Worm (Caenorhabditis elegans): ENCODE measurements around the gene gpr-2.

DNA sequence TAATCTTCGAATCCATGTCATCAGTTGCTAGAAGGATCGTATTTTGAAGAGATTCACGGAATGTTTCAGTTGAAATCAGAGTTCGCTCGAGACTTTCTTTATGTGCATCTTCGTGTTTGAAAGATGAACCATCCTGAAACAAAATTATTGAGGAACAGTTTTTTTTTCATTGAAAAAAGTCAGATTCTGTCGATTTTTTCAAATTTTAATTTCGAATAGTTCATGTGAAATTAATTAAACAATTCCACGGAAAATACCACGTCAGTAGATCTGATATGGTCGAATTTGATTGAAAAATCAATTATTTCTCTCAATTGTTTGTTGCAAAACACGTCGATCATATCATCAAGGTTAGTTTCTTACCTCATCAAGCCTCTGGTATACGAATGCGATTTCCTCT lies 46.4 kb upstream of the gpr-2 start, which contains the start of gene F54C8.1:
- TF ChIP-seq nhr-11 (tag; optimal IDR thresholded peaks at IDR 0.05) (no peak), hlh-6 (tag; optimal IDR thresholded peaks at IDR 0.05) (no peak), tbx-2 (tag; optimal IDR thresholded peaks at IDR 0.05) (no peak), eyg-1 (tag; optimal IDR thresholded peaks at IDR 0.05) (no peak), ceh-34 (tag; optimal IDR thresholded peaks at IDR 0.05) (no peak), syd-9 (tag; optimal IDR thresholded peaks at IDR 0.05) (no peak), ama-1 (optimal IDR thresholded peaks at IDR 0.05) (no peak), pros-1 (tag; optimal IDR thresholded peaks at IDR 0.05) (no peak), ahr-1 (tag; optimal IDR thresholded peaks at IDR 0.05) (no peak), gmeb-2 (tag; optimal IDR thresholded peaks at IDR 0.05) (no peak), unc-3 (GFP tag; conservative IDR thresholded peaks at IDR 0.05) (no peak), unc-3 (tag; optimal IDR thresholded peaks at IDR 0.05) (no peak), ttx-3 (tag; optimal IDR thresholded peaks at IDR 0.05) (no peak), F13H6.1 (tag; optimal IDR thresholded peaks at IDR 0.05) (no peak), lim-6 (tag; optimal IDR thresholded peaks at IDR 0.05) (no peak)
